Fruit fly (Drosophila melanogaster) whole organism, prepupa: ENCODE results near the gene CG7912.

Source experiments
- CG1621 ChIP-seq: fragments of 200-800 bp; sonication (Bioruptor generic); optimal IDR thresholded peaks from 3 replicates; lab custom pipeline; 2018; ENCODE audit warnings: missing biosample characterization, mild to moderate bottlenecking, missing genetic modification characterization
- CG6808 ChIP-seq: fragments of 200-800 bp; sonication (Bioruptor generic); optimal IDR thresholded peaks from 3 replicates; lab custom pipeline; 2017; ENCODE audit warnings: missing biosample characterization, missing genetic modification characterization, mild to moderate bottlenecking, moderate library complexity, missing genetic modification reagents
- CG7368 ChIP-seq: fragments of 200-800 bp; sonication (Bioruptor generic); optimal IDR thresholded peaks from 3 replicates; lab custom pipeline; 2016; ENCODE audit warnings: missing biosample characterization, missing genetic modification characterization
- CG8632 ChIP-seq: fragments of 200-800 bp; sonication (Bioruptor generic); optimal IDR thresholded peaks from 3 replicates; lab custom pipeline; 2016; ENCODE audit warnings: missing biosample characterization, missing genetic modification characterization
- Hr38 ChIP-seq: sonication (Bioruptor generic); optimal IDR thresholded peaks from 2 replicates; lab custom pipeline; 2016; ENCODE audit warnings: missing biosample characterization, missing genetic modification characterization
- fd59A ChIP-seq: fragments of 200-800 bp; sonication (Bioruptor generic); optimal IDR thresholded peaks from 2 replicates; lab custom pipeline; 2017; ENCODE audit warnings: missing biosample characterization, mild to moderate bottlenecking, missing genetic modification characterization, missing genetic modification reagents

DNA sequence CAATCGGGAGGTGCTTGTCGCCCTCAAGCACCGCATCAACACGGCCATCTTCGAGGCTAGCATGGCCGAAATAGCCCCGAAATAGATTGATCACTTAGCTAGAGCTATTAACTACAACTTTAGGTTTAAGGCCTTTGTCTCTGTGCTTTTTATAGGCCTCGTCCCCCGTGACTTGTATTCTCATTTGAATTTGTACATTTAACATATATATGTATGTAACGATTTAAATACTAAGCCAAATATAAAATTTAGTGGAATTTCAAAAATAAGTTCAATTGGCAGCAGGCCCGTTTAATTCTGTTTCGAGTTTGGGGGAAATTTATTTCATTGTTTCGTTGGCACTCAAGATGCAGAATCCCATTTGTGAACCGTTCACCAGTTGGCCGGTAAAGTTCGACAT lies 9.5 kb downstream of the CG7912 start, which contains the start of gene CG34298:
- TF ChIP-seq Hr38 (GFP tag; lab: Kevin White, UChicago) (no peak), CG1621 (tag; lab: Kevin White, UChicago) (no peak), CG7368 (GFP tag; lab: Kevin White, UChicago) (no peak), CG6808 (no peak), CG8632 (GFP tag; lab: Kevin White, UChicago) (no peak), fd59A (GFP tag; lab: Kevin White, UChicago) (no peak)
